Worm (Caenorhabditis elegans): ENCODE measurements around the gene str-92.

The str-92 gene

ce11 chrV:17721709-17722108 is 45.3 kb upstream of the str-92 start (continued):
- peak; percentile 85 for TF ChIP-seq aha-1 (tag)
- peak; percentile 70 for TF ChIP-seq nhr-48 (tag; optimal IDR thresholded peaks at IDR 0.05)
- TF ChIP-seq egl-27 (tag; optimal IDR thresholded peaks at IDR 0.05): no peak
- peak; percentile 67 for TF ChIP-seq mdt-29 (GFP tag; IDR thresholded peaks at IDR 0.05)
- peak in 1 of 2 experiments; percentile 41 for TF ChIP-seq mdl-1 (tag; optimal IDR thresholded peaks at IDR 0.05)
- no peak for TF ChIP-seq Y75B8A.6 (GFP tag; IDR thresholded peaks at IDR 0.05)
- TF ChIP-seq unc-39 (tag; optimal IDR thresholded peaks at IDR 0.05): no peak
- no peak for TF ChIP-seq attf-4 (tag; optimal IDR thresholded peaks at IDR 0.05)
- no peak for TF ChIP-seq zip-2 (tag; optimal IDR thresholded peaks at IDR 0.05)
- TF ChIP-seq ceh-82 (tag; optimal IDR thresholded peaks at IDR 0.05): no peak
- TF ChIP-seq unc-130 (GFP tag; optimal IDR thresholded peaks at IDR 0.05): no peak
- TF ChIP-seq nhr-6 (tag; optimal IDR thresholded peaks at IDR 0.05): no peak
- TF ChIP-seq ceh-62 (tag; optimal IDR thresholded peaks at IDR 0.05): no peak
- no peak for TF ChIP-seq ceh-32 (tag; optimal IDR thresholded peaks at IDR 0.05; ENCODE audit: poor library complexity)
- no peak for TF ChIP-seq snpc-4 (tag; optimal IDR thresholded peaks at IDR 0.05)
- no peak for TF ChIP-seq mxl-2 (GFP tag; conservative IDR thresholded peaks at IDR 0.05)
- peak; percentile 98 for TF ChIP-seq pqm-1 (tag; optimal IDR thresholded peaks at IDR 0.05)
- TF ChIP-seq lin-38 (GFP tag; IDR thresholded peaks at IDR 0.05): no peak
- no peak for TF ChIP-seq arid-1 (GFP tag; conservative IDR thresholded peaks at IDR 0.05)

DNA sequence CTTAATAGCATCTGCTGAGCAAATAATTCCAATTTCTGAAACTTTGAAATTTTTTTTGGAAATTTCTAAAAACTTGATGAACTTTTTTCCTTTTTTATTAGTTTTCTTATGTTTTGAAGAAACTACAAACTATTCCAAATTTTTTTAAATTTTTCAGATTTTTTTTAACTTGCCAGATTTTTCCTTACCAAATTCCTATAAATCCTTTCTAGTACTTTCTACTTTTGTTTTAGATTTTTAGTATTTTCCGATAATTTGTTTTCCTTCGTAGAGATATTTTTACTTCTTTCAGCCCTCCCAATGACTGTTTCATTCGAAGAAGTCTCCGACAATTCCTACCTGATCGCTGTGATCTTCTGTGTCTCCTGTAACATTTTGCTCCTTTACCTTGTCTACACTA is 42.2 kb upstream of the str-92 start, which contains the start of gene str-77:
str-77 (plus strand) TSS at position 301 of the 400 bp plus-strand sequence.
- no peak for TF ChIP-seq mes-2 (tag; optimal IDR thresholded peaks at IDR 0.05; ENCODE audit: poor library complexity, severe bottlenecking)
- TF ChIP-seq F10B5.3 (tag; optimal IDR thresholded peaks at IDR 0.05): no peak
- no peak for TF ChIP-seq dmd-9 (GFP tag; IDR thresholded peaks at IDR 0.05)
- TF ChIP-seq F44E2.7 (GFP tag; IDR thresholded peaks at IDR 0.05): no peak
- TF ChIP-seq set-16 (GFP tag; IDR thresholded peaks at IDR 0.05): no peak
- no peak for TF ChIP-seq saeg-2 (GFP tag; IDR thresholded peaks at IDR 0.05)
- no peak for TF ChIP-seq rbr-2 (tag; optimal IDR thresholded peaks at IDR 0.05)
- TF ChIP-seq tag-97 (GFP tag; IDR thresholded peaks at IDR 0.05): no peak
- no peak for TF ChIP-seq lin-15B (tag; optimal IDR thresholded peaks at IDR 0.05)
- no peak for TF ChIP-seq cey-2 (tag; optimal IDR thresholded peaks at IDR 0.05; ENCODE audit: borderline replicate concordance, insufficient read depth)
- no peak for TF ChIP-seq ZK546.5 (tag; optimal IDR thresholded peaks at IDR 0.05)
- TF ChIP-seq unc-39 (tag; optimal IDR thresholded peaks at IDR 0.05): no peak
- no peak for TF ChIP-seq lin-38 (GFP tag; IDR thresholded peaks at IDR 0.05)
- TF ChIP-seq aha-1 (tag): no peak
- no peak for TF ChIP-seq R02D3.7 (tag; optimal IDR thresholded peaks at IDR 0.05)
- no peak for TF ChIP-seq egl-27 (tag; optimal IDR thresholded peaks at IDR 0.05)
- TF ChIP-seq unc-62 (GFP tag; optimal IDR thresholded peaks at IDR 0.05 in 1 of 2): no peak
- no peak for TF ChIP-seq unc-62 (tag; optimal IDR thresholded peaks at IDR 0.05)
- no peak for TF ChIP-seq sdz-12 (GFP tag; optimal IDR thresholded peaks at IDR 0.05)
- no peak for TF ChIP-seq Y75B8A.6 (GFP tag; IDR thresholded peaks at IDR 0.05)

- TF ChIP-seq lin-29 (GFP tag; IDR thresholded peaks at IDR 0.05) (no peak), tra-1 (GFP tag; IDR thresholded peaks at IDR 0.05) (peak; percentile 68; the same call in 1 of the 2 replicates), ZK546.5 (tag; optimal IDR thresholded peaks at IDR 0.05) (no peak), daf-16 (GFP tag; optimal IDR thresholded peaks at IDR 0.05) (no peak), daf-16 (tag; optimal IDR thresholded peaks at IDR 0.05) (peak; percentile 63), nhr-77 (tag; optimal IDR thresholded peaks at IDR 0.05) (peak; percentile 44), dmd-6 (GFP tag; IDR thresholded peaks at IDR 0.05) (peak; percentile 83), nhr-10 (tag; optimal IDR thresholded peaks at IDR 0.05) (no peak), egl-27 (tag; optimal IDR thresholded peaks at IDR 0.05) (no peak), php-3 (GFP tag; IDR thresholded peaks at IDR 0.05) (peak; percentile 61; the same call in 1 of the 2 replicates), unc-130 (GFP tag; optimal IDR thresholded peaks at IDR 0.05) (no peak), lin-1 (GFP tag; IDR thresholded peaks at IDR 0.05) (peak; percentile 33; the same call in 1 of the 2 replicates), lin-38 (GFP tag; IDR thresholded peaks at IDR 0.05) (no peak), hlh-11 (tag; optimal IDR thresholded peaks at IDR 0.05) (peak; percentile 62), nhr-28 (tag; optimal IDR thresholded peaks at IDR 0.05) (peak; percentile 91), cey-2 (tag; optimal IDR thresholded peaks at IDR 0.05; ENCODE audit: borderline replicate concordance, insufficient read depth) (peak; percentile 14), pqm-1 (tag; optimal IDR thresholded peaks at IDR 0.05) (peak; percentile 99), mdt-29 (GFP tag; IDR thresholded peaks at IDR 0.05) (no peak)
Observed at ce11 chrV:17714330-17714729, 37.9 kb upstream of the str-92 start, which contains the start of gene twk-33. Gene twk-33 (minus strand): TSS chrV:17714377.
